Worm (Caenorhabditis elegans) whole organism, L3 larva: Measurements from ENCODE around the gene F17E5.2.

Experiments
- R02D3.7 ChIP-seq: fragments of 150-350 bp; optimal IDR thresholded peaks from 2 replicates; lab custom pipeline; 2014; ENCODE audit warnings: missing biosample characterization, missing genetic modification characterization
- ZK546.5 ChIP-seq: sonication (generic microtip); optimal IDR thresholded peaks from 2 replicates; lab custom pipeline; 2017; ENCODE audit warnings: missing biosample characterization, missing genetic modification characterization
- ama-1 ChIP-seq: fragments of 150-350 bp; optimal IDR thresholded peaks from 2 replicates; lab custom pipeline; 2018
- ceh-16 ChIP-seq: sonication (generic microtip); optimal IDR thresholded peaks from 2 replicates; lab custom pipeline; 2017; ENCODE audit warnings: missing biosample characterization, missing genetic modification characterization
- ceh-82 ChIP-seq: fragments of 150-350 bp; optimal IDR thresholded peaks from 2 replicates; lab custom pipeline; 2014; ENCODE audit warnings: missing biosample characterization, missing genetic modification characterization
- ceh-9 ChIP-seq: sonication (generic microtip); optimal IDR thresholded peaks from 2 replicates; lab custom pipeline; 2018; ENCODE audit warnings: missing biosample characterization, missing genetic modification characterization
- elt-1 ChIP-seq: fragments of 150-350 bp; optimal IDR thresholded peaks from 2 replicates; lab custom pipeline; 2014; ENCODE audit warnings: missing biosample characterization, missing genetic modification characterization
- elt-2 ChIP-seq: sonication (generic microtip); optimal IDR thresholded peaks from 2 replicates; lab custom pipeline; 2016; ENCODE audit warnings: missing genetic modification reagents, mild to moderate bottlenecking, missing genetic modification characterization, missing compliant biosample characterization
- elt-3 ChIP-seq, 3 experiments: fragments of 150-350 bp in 1 of 3; sonication (generic microtip) in 2 of 3; optimal IDR thresholded peaks; 2 replicates in 2 of 3; 4 replicates in 1 of 3; lab custom pipeline; 2014 to 2017; ENCODE audit warnings: missing biosample characterization in 3 of 3, missing genetic modification characterization in 3 of 3
- eor-1 ChIP-seq, 2 experiments: fragments of 150-350 bp; optimal IDR thresholded peaks; 2 replicates each; lab custom pipeline; 2014 to 2018; ENCODE audit warnings: missing biosample characterization in 2 of 2, missing genetic modification characterization in 2 of 2
- fkh-10 ChIP-seq: sonication (generic microtip); optimal IDR thresholded peaks from 2 replicates; lab custom pipeline; 2017; ENCODE audit warnings: missing biosample characterization, missing genetic modification reagents, missing genetic modification characterization
- fkh-2 ChIP-seq: fragments of 150-350 bp; optimal IDR thresholded peaks from 2 replicates; lab custom pipeline; 2014; ENCODE audit warnings: missing biosample characterization, missing genetic modification reagents, missing genetic modification characterization
- fos-1 ChIP-seq: fragments of 150-350 bp; optimal IDR thresholded peaks from 2 replicates; lab custom pipeline; 2014; ENCODE audit warnings: missing biosample characterization, missing genetic modification characterization
- hmg-11 ChIP-seq: sonication (generic microtip); optimal IDR thresholded peaks from 2 replicates; lab custom pipeline; 2016; ENCODE audit warnings: missing genetic modification characterization, missing compliant biosample characterization
- lin-15B ChIP-seq: fragments of 150-350 bp; optimal IDR thresholded peaks from 2 replicates; lab custom pipeline; 2014; ENCODE audit warnings: missing biosample characterization, missing genetic modification characterization
- lin-39 ChIP-seq: fragments of 150-350 bp; optimal IDR thresholded peaks from 2 replicates; lab custom pipeline; 2018; ENCODE audit warnings: missing biosample characterization, missing genetic modification reagents, missing genetic modification characterization
- lsy-12 ChIP-seq: sonication (generic microtip); optimal IDR thresholded peaks from 2 replicates; lab custom pipeline; 2016; ENCODE audit warnings: mild to moderate bottlenecking, missing genetic modification characterization, missing compliant biosample characterization
- mdl-1 ChIP-seq: fragments of 150-350 bp; optimal IDR thresholded peaks from 2 replicates; lab custom pipeline; 2014; ENCODE audit warnings: missing biosample characterization, missing genetic modification characterization
- mml-1 ChIP-seq: fragments of 150-350 bp; sonication (generic microtip); optimal IDR thresholded peaks from 3 replicates; lab custom pipeline; 2014; ENCODE audit warnings: missing biosample characterization, missing genetic modification characterization
- nfya-1 ChIP-seq: sonication (generic microtip); optimal IDR thresholded peaks from 2 replicates; lab custom pipeline; 2017; ENCODE audit warnings: missing genetic modification characterization, mild to moderate bottlenecking, missing compliant biosample characterization, antibody characterized with exemption, moderate library complexity; ENCODE audit not compliant: insufficient read depth
- nhr-12 ChIP-seq: fragments of 150-350 bp; optimal IDR thresholded peaks from 2 replicates; lab custom pipeline; 2014; ENCODE audit warnings: missing biosample characterization, missing genetic modification characterization
- nhr-23 ChIP-seq: fragments of 150-350 bp; optimal IDR thresholded peaks from 2 replicates; lab custom pipeline; 2014; ENCODE audit warnings: missing biosample characterization, missing genetic modification reagents, missing genetic modification characterization
- nhr-237 ChIP-seq: fragments of 150-350 bp; optimal IDR thresholded peaks from 2 replicates; lab custom pipeline; 2014; ENCODE audit warnings: missing biosample characterization, missing genetic modification characterization
- nhr-25 ChIP-seq: sonication (generic microtip); optimal IDR thresholded peaks from 2 replicates; lab custom pipeline; 2017; ENCODE audit warnings: missing biosample characterization, missing genetic modification characterization
- nhr-28 ChIP-seq: fragments of 150-350 bp; optimal IDR thresholded peaks from 2 replicates; lab custom pipeline; 2014; ENCODE audit warnings: missing biosample characterization, missing genetic modification characterization
- nhr-43 ChIP-seq: sonication (generic microtip); optimal IDR thresholded peaks from 2 replicates; lab custom pipeline; 2016; ENCODE audit warnings: mild to moderate bottlenecking, missing genetic modification characterization, missing compliant biosample characterization; ENCODE audit not compliant: poor library complexity, severe bottlenecking
- nhr-67 ChIP-seq: fragments of 150-350 bp; optimal IDR thresholded peaks from 2 replicates; lab custom pipeline; 2014; ENCODE audit warnings: missing biosample characterization, missing genetic modification characterization
- nhr-76 ChIP-seq: fragments of 150-350 bp; sonication (generic microtip); optimal IDR thresholded peaks from 5 replicates; lab custom pipeline; 2014; ENCODE audit warnings: missing biosample characterization, missing genetic modification characterization
- pha-4 ChIP-seq: fragments of 150-350 bp; optimal IDR thresholded peaks from 2 replicates; lab custom pipeline; 2014; ENCODE audit warnings: missing biosample characterization, missing genetic modification reagents, missing genetic modification characterization
- pqm-1 ChIP-seq: fragments of 150-350 bp; optimal IDR thresholded peaks from 2 replicates; lab custom pipeline; 2017; ENCODE audit warnings: missing biosample characterization, missing genetic modification characterization, inconsistent platforms
- sea-2 ChIP-seq: fragments of 150-350 bp; sonication (generic microtip); optimal IDR thresholded peaks from 4 replicates; lab custom pipeline; 2014; ENCODE audit warnings: missing biosample characterization, missing genetic modification reagents, missing genetic modification characterization
- skn-1 ChIP-seq: fragments of 150-350 bp; optimal IDR thresholded peaks from 2 replicates; lab custom pipeline; 2014; ENCODE audit warnings: missing biosample characterization, missing genetic modification characterization
- snpc-4 ChIP-seq: fragments of 150-350 bp; optimal IDR thresholded peaks from 2 replicates; lab custom pipeline; 2014; ENCODE audit warnings: missing biosample characterization, missing genetic modification characterization
- tbx-2 ChIP-seq: sonication (generic microtip); optimal IDR thresholded peaks from 2 replicates; lab custom pipeline; 2016; ENCODE audit warnings: mild to moderate bottlenecking, missing genetic modification characterization, missing compliant biosample characterization
- unc-39 ChIP-seq: sonication (generic microtip); optimal IDR thresholded peaks from 4 replicates; lab custom pipeline; 2017; ENCODE audit warnings: missing biosample characterization, missing genetic modification characterization
- unc-62 ChIP-seq: fragments of 150-350 bp; sonication (generic microtip); optimal IDR thresholded peaks from 4 replicates; lab custom pipeline; 2014; ENCODE audit warnings: missing biosample characterization, missing genetic modification reagents, missing genetic modification characterization
- ztf-11 ChIP-seq: fragments of 150-350 bp; optimal IDR thresholded peaks from 2 replicates; lab custom pipeline; 2014; ENCODE audit warnings: missing biosample characterization, missing genetic modification characterization

Gene F17E5.2

ce11 chrX:12406037-12406436 lies 12.0 kb downstream of the F17E5.2 start:
- no peak for TF ChIP-seq ceh-82 (tag; lab: Kevin White, UChicago)
- TF ChIP-seq nfya-1 (tag; lab: Kevin White, UChicago): peak; percentile 13
- no peak for TF ChIP-seq nhr-76 (tag; lab: Kevin White, UChicago)
- TF ChIP-seq fkh-2 (tag; lab: Kevin White, UChicago): no peak
- TF ChIP-seq lin-39 (tag; lab: Kevin White, UChicago): peak; percentile 61
- TF ChIP-seq mdl-1 (tag; lab: Kevin White, UChicago): no peak
- TF ChIP-seq, all 47 proteins: peak for 2

DNA sequence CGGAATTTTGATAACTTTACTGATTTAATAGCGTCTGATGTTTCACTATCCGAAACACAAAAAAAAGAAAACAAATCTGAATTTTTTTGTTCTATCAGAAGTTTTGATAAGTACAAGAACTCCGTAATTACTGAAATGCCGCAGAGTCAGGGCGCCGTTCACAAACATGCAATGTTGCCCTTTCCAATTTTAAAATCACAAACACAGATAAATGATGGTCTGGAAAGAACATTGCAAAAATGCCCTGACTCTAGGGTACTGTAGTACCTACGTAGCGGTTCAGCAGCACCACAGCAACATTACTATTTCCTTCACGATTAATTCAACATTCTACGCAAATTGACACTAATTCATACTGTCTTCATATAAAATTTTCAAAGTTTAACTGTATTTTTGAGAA lies 12.5 kb downstream of the F17E5.2 start:
- TF ChIP-seq unc-39 (tag; lab: Kevin White, UChicago) (no peak), nhr-25 (tag; lab: Kevin White, UChicago) (no peak), mdl-1 (tag; lab: Kevin White, UChicago) (no peak), nhr-28 (tag; lab: Kevin White, UChicago) (no peak), tbx-2 (no peak), mml-1 (tag; lab: Kevin White, UChicago) (no peak), ama-1 (lab: Kevin White, UChicago) (no peak), snpc-4 (tag; lab: Kevin White, UChicago) (no peak), skn-1 (no peak), fos-1 (tag; lab: Kevin White, UChicago) (no peak), lsy-12 (tag; lab: Kevin White, UChicago) (no peak)

- peak; percentile 77 for TF ChIP-seq fkh-10
- TF ChIP-seq elt-3 (tag; optimal IDR thresholded peaks at IDR 0.05; lab: Kevin White, UChicago): no peak
- TF ChIP-seq nfya-1 (tag; lab: Kevin White, UChicago): peak; percentile 32
These were observed 13.2 kb downstream of the F17E5.2 start for ce11 chrX:12407297-12407696.

DNA sequence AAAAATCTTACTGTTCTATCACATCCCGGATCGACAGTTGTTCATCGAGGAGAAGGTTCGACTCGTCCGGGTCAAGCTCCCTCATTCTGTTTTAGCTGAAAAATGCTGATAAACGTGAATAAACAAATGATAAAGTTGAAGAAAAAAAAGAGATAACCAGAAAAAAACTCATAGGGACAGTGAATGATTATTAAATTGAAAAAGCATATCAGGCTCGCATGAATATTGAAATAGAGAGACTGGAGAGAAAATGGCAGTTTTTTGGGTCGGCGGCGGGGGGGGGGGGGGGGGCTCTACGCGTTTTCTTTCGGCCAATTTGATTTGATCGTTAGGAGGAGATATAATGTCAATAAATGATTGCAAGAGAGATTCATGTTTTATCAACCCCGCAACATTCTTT lies 19.9 kb downstream of the F17E5.2 start, which contains the start of gene lin-2:
Gene lin-2, minus strand, starts transcription at position 101 of the 400 bp plus-strand sequence.
- TF ChIP-seq elt-2 (peak; percentile 37), ceh-9 (tag; lab: Kevin White, UChicago) (no peak)

DNA sequence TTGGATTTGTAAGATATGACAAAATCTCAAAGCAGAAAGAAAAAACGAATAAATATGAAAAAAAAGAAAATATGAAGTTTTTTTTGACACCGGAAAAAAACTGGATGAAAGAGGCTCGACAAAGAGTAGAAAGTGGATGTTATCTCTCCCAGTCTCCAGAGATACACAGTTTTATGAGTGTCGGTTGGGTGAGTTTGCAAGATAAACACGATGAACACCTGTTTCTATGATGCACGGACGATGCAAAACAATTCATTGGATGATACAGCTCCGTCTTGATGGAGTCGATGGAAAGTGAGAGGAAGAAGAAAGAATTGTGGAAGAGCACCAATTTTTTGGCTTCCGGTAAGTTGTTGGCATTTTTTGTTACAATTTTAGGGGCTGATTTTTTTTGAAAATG lies 21.8 kb downstream of the F17E5.2 start:
- TF ChIP-seq nfya-1 (tag; lab: Kevin White, UChicago) (peak; percentile 7), lin-39 (tag; lab: Kevin White, UChicago) (peak; percentile 12), sea-2 (no peak)

- TF ChIP-seq ztf-11: no peak
- peak; percentile 17 for TF ChIP-seq unc-62 (GFP tag; lab: Kevin White, UChicago)
- no peak for TF ChIP-seq elt-3 (tag; optimal IDR thresholded peaks at IDR 0.05; lab: Kevin White, UChicago)
- TF ChIP-seq nhr-43 (tag; lab: Kevin White, UChicago): peak; percentile 34
- no peak for TF ChIP-seq nhr-12 (tag; lab: Kevin White, UChicago)
- no peak for TF ChIP-seq ceh-16 (tag; lab: Kevin White, UChicago)
- peak; percentile 19 for TF ChIP-seq nhr-25 (tag; lab: Kevin White, UChicago)
- TF ChIP-seq nhr-23 (tag; lab: Kevin White, UChicago): peak; percentile 68
These were observed 28.5 kb downstream of the F17E5.2 start for ce11 chrX:12422580-12422979.

ce11 chrX:12425427-12425826 lies 31.4 kb downstream of the F17E5.2 start, which contains the start of gene T24D3.2:
TSS of gene T24D3.2 (plus strand) at chrX:12425730.
- no peak for TF ChIP-seq lin-15B (tag; lab: Kevin White, UChicago)
- no peak for TF ChIP-seq nhr-237
- peak; percentile 13 for TF ChIP-seq mdl-1 (tag; lab: Kevin White, UChicago)
- no peak for TF ChIP-seq ceh-16 (tag; lab: Kevin White, UChicago)
- TF ChIP-seq nhr-67 (tag; lab: Kevin White, UChicago): no peak
- peak; percentile 20 for TF ChIP-seq unc-62 (GFP tag; lab: Kevin White, UChicago)
- no peak for TF ChIP-seq skn-1
- peak; percentile 80 for TF ChIP-seq nhr-76 (tag; lab: Kevin White, UChicago)
- peak; percentile 18 for TF ChIP-seq R02D3.7 (tag; lab: Kevin White, UChicago)
- TF ChIP-seq ztf-11: no peak
- TF ChIP-seq ceh-9 (tag; lab: Kevin White, UChicago): no peak
- TF ChIP-seq nhr-12 (tag; lab: Kevin White, UChicago): no peak
- no peak for TF ChIP-seq fos-1 (tag; lab: Kevin White, UChicago)
- TF ChIP-seq ama-1 (lab: Kevin White, UChicago): no peak
- TF ChIP-seq elt-1 (tag; lab: Kevin White, UChicago): no peak
- TF ChIP-seq elt-3 (tag; optimal IDR thresholded peaks at IDR 0.05; lab: Kevin White, UChicago): peak; percentile 42 to 88 (median 53)
- no peak for TF ChIP-seq ZK546.5 (tag; lab: Kevin White, UChicago)
- no peak for TF ChIP-seq elt-2
- no peak for TF ChIP-seq unc-39 (tag; lab: Kevin White, UChicago)
- no peak for TF ChIP-seq nfya-1 (tag; lab: Kevin White, UChicago)
- TF ChIP-seq pha-4 (tag; lab: Kevin White, UChicago): no peak
- TF ChIP-seq hmg-11 (tag; lab: Kevin White, UChicago): no peak
- TF ChIP-seq nhr-43 (tag; lab: Kevin White, UChicago): peak; percentile 91
- no peak for TF ChIP-seq lsy-12 (tag; lab: Kevin White, UChicago)
- no peak for TF ChIP-seq nhr-28 (tag; lab: Kevin White, UChicago)
- no peak for TF ChIP-seq eor-1 (tag; optimal IDR thresholded peaks at IDR 0.05; lab: Kevin White, UChicago)
- no peak for TF ChIP-seq pqm-1 (tag; lab: Kevin White, UChicago)
- no peak for TF ChIP-seq lin-39 (tag; lab: Kevin White, UChicago)
- no peak for TF ChIP-seq fkh-2 (tag; lab: Kevin White, UChicago)
- TF ChIP-seq sea-2: no peak
- TF ChIP-seq fkh-10: no peak
